Fruit fly (Drosophila melanogaster) S2 (cell line): ENCODE results near the gene CG12065.

Experiments used
- CG8478 ChIP-seq: fragments of >200 bp; optimal IDR thresholded peaks from 2 replicates; lab custom pipeline; 2018
- CTCF ChIP-seq, 2 experiments: fragments of >200 bp; optimal IDR thresholded peaks; 2 replicates each; lab custom pipeline; 2018

- TF ChIP-seq CG8478 (lab: Kevin White, UChicago) (no peak), CTCF (optimal IDR thresholded peaks at IDR 0.05; lab: Kevin White, UChicago) (no peak)
Measured at dm6 chrX:8627171-8627570, 53.1 kb downstream of the CG12065 start.
